Worm (Caenorhabditis elegans): ENCODE data around the gene glc-4.

DNA sequence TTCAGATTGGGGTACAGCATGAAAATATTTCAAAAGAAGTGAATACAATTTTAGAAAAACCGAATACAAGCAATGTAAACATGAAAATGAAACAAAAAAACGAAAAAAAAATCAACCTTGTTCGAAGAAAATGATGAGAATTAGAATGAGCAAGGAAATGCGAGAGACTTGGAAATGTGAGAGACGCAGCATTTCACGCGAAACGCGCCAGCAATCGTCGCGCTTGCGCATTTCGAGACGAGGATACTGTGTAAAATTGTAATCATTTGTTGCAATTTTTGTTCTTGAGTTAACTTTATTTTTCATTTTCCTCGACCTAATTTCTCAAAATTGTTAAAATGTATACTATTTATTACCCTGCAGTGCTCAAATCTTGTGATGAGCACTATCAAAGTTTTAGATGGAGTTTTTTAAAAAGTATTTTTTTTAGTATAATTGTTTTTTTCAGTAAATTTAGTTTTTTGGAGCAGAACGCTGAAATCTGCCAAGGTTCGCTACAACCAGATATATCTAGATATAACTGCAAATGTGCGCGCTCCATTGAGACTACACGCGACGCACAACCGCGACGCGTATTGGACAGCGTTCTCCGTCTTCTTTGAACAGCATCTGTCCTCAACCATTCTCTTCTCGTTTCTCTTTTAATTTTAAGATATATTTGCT, 22.6 kb downstream of the glc-4 start, which contains the start of gene fust-1:
- TF ChIP-seq ceh-16 (tag; optimal IDR thresholded peaks at IDR 0.05): peak; percentile 87
- peak; percentile 91 for TF ChIP-seq fos-1 (tag; optimal IDR thresholded peaks at IDR 0.05)
- no peak for TF ChIP-seq nhr-11 (tag; optimal IDR thresholded peaks at IDR 0.05)
- TF ChIP-seq ama-1 (optimal IDR thresholded peaks at IDR 0.05): peak; percentile 79
- TF ChIP-seq elt-1 (tag; optimal IDR thresholded peaks at IDR 0.05): peak; percentile 61
- TF ChIP-seq nhr-237 (tag; optimal IDR thresholded peaks at IDR 0.05): peak; percentile 72
- peak; percentile 99 for TF ChIP-seq C34F6.9 (tag; optimal IDR thresholded peaks at IDR 0.05)
- peak in 1 of 2 experiments; percentile 72 for TF ChIP-seq mdl-1 (tag; optimal IDR thresholded peaks at IDR 0.05)
- TF ChIP-seq unc-62 (GFP tag; optimal IDR thresholded peaks at IDR 0.05): peak; percentile 74
- no peak for TF ChIP-seq aly-2 (tag; optimal IDR thresholded peaks at IDR 0.05)
